Worm (Caenorhabditis elegans) whole organism, L1 larva: ENCODE data around the gene mob-2.

Experiments
- elt-2 ChIP-seq: sonication (generic microtip); optimal IDR thresholded peaks from 2 replicates; lab custom pipeline; 2016; ENCODE audit warnings: missing genetic modification characterization, mild to moderate bottlenecking, inconsistent platforms, missing compliant biosample characterization, missing genetic modification reagents
- nhr-71 ChIP-seq: sonication (generic microtip); optimal IDR thresholded peaks from 2 replicates; lab custom pipeline; 2016; ENCODE audit warnings: mild to moderate bottlenecking, missing genetic modification characterization, moderate library complexity, missing compliant biosample characterization

- TF ChIP-seq nhr-71 (tag; lab: Kevin White, UChicago) (peak; percentile 45), elt-2 (tag; lab: Kevin White, UChicago) (no peak)
These were observed 5.6 kb downstream of the mob-2 start for ce11 chrX:13164301-13164700.
